Fruit fly (Drosophila melanogaster): Measurements from ENCODE around the gene CG12219.

The CG12219 gene

DNA sequence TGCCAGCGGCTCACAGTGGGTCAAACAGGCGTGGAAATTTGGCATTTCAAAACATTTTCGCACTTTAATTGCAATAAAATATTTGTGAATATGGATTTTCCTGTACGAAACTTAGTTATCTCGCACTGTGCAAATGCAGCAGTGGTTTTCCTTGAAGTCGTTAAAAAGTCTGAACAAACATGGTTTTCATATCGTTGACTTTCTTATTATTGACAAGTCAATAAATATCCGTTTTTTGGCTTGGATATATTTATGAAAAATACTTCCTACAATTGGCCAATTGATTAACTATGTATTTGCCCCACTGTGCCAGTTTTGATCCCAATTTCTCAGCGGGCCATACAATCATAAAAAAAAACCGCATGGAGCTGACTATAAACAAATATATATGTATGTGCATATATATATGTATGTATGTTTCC lies 35.6 kb downstream of the CG12219 start (continued):
- TF ChIP-seq CrebB (tag; optimal IDR thresholded peaks at IDR 0.05) (peak; percentile 87), row (GFP tag; IDR thresholded peaks at IDR 0.05) (peak; percentile 92), CG4360 (GFP tag; IDR thresholded peaks at IDR 0.05) (peak; percentile 68), insv (GFP tag; optimal IDR thresholded peaks at IDR 0.05) (peak; percentile 17 to 67), nerfin-2 (GFP tag; IDR thresholded peaks at IDR 0.05; ENCODE audit: partially characterized antibody) (peak; percentile 36; the same call in 1 of the 2 replicates), dimm (GFP tag; IDR thresholded peaks at IDR 0.05) (peak; percentile 91), CG17361 (GFP tag; IDR thresholded peaks at IDR 0.05) (peak; percentile 99), CG6854 (GFP tag; optimal IDR thresholded peaks at IDR 0.05) (peak; percentile 92), caup (GFP tag; optimal IDR thresholded peaks at IDR 0.05; ENCODE audit: severe bottlenecking) (peak; percentile 92), nau (GFP tag; optimal IDR thresholded peaks at IDR 0.05) (peak; percentile 97), gsb (GFP tag; IDR thresholded peaks at IDR 0.05) (peak; percentile 89), dmrt11E (tag; optimal IDR thresholded peaks at IDR 0.05) (peak; percentile 90), bcd (GFP tag; optimal IDR thresholded peaks at IDR 0.05) (peak; percentile 96), bsh (GFP tag; optimal IDR thresholded peaks at IDR 0.05) (peak; percentile 91 to 96), CG2712 (tag; optimal IDR thresholded peaks at IDR 0.05) (peak; percentile 96), hth (optimal IDR thresholded peaks at IDR 0.05) (no peak), H15 (GFP tag; IDR thresholded peaks at IDR 0.05) (peak; percentile 91), phol (tag; optimal IDR thresholded peaks at IDR 0.05) (peak; percentile 97), CG12659 (GFP tag; optimal IDR thresholded peaks at IDR 0.05) (peak; percentile 97), sr (GFP tag; IDR thresholded peaks at IDR 0.05) (peak; percentile 81), CG10431 (GFP tag; optimal IDR thresholded peaks at IDR 0.05) (peak; percentile 50), CG17186 (GFP tag; optimal IDR thresholded peaks at IDR 0.05) (peak; percentile 87), grau (tag; optimal IDR thresholded peaks at IDR 0.05) (peak; percentile 95), zen (tag; optimal IDR thresholded peaks at IDR 0.05) (peak; percentile 86), CG9876 (GFP tag; optimal IDR thresholded peaks at IDR 0.05) (peak; percentile 90), CG34422 (GFP tag; IDR thresholded peaks at IDR 0.05) (peak; percentile 96), scrt (GFP tag; optimal IDR thresholded peaks at IDR 0.05) (peak; percentile 85), ac (GFP tag; optimal IDR thresholded peaks at IDR 0.05) (peak; percentile 88), CG32767 (GFP tag; IDR thresholded peaks at IDR 0.05) (peak; percentile 96), CG3281 (GFP tag; optimal IDR thresholded peaks at IDR 0.05) (peak; percentile 95), MTF-1 (GFP tag; optimal IDR thresholded peaks at IDR 0.05; ENCODE audit: borderline replicate concordance) (peak; percentile 85), h (optimal IDR thresholded peaks at IDR 0.05) (no peak), Hr51 (GFP tag; optimal IDR thresholded peaks at IDR 0.05) (peak; percentile 90 to 99), Opbp (GFP tag; IDR thresholded peaks at IDR 0.05; ENCODE audit: partially characterized antibody) (no peak), Mad (GFP tag; optimal IDR thresholded peaks at IDR 0.05) (peak; percentile 95), vfl (GFP tag; optimal IDR thresholded peaks at IDR 0.05) (peak; percentile 84), CG6272 (GFP tag; IDR thresholded peaks at IDR 0.05) (peak; percentile 83), mirr (GFP tag; optimal IDR thresholded peaks at IDR 0.05) (peak; percentile 75), tgo (GFP tag; IDR thresholded peaks at IDR 0.05) (peak; percentile 95), Tbp (GFP tag; optimal IDR thresholded peaks at IDR 0.05) (no peak), Taf1 (GFP tag; IDR thresholded peaks at IDR 0.05) (peak; percentile 69), CG30403 (GFP tag; optimal IDR thresholded peaks at IDR 0.05) (peak; percentile 98), ase (GFP tag; IDR thresholded peaks at IDR 0.05) (peak; percentile 94), z (GFP tag; IDR thresholded peaks at IDR 0.05) (peak; percentile 69; the same call in 2 of the 3 replicates), Antp (GFP tag; optimal IDR thresholded peaks at IDR 0.05) (peak; percentile 96), CG14441 (GFP tag; IDR thresholded peaks at IDR 0.05) (peak; percentile 95), lov (optimal IDR thresholded peaks at IDR 0.05) (no peak), lov (GFP tag; IDR thresholded peaks at IDR 0.05) (peak; percentile 89), CG14860 (GFP tag; IDR thresholded peaks at IDR 0.05; ENCODE audit: partially characterized antibody) (peak; percentile 52; the same call in 2 of the 3 replicates), Camta (GFP tag; optimal IDR thresholded peaks at IDR 0.05) (peak; percentile 96), bowl (GFP tag; IDR thresholded peaks at IDR 0.05) (peak; percentile 89)
